Worm (Caenorhabditis elegans) whole organism, late embryonic: Measurements from ENCODE around the gene unc-61.

Source experiments
- C08G9.2 ChIP-seq: sonication (generic microtip); optimal IDR thresholded peaks from 2 replicates; lab custom pipeline; 2016; ENCODE audit warnings: mild to moderate bottlenecking, missing genetic modification characterization, moderate library complexity, missing compliant biosample characterization
- K02D7.2 ChIP-seq: sonication (generic microtip); optimal IDR thresholded peaks from 2 replicates; lab custom pipeline; 2017; ENCODE audit warnings: mild to moderate bottlenecking, missing genetic modification characterization, missing compliant biosample characterization
- K09A11.1 ChIP-seq: sonication (generic microtip); optimal IDR thresholded peaks from 2 replicates; lab custom pipeline; 2017; ENCODE audit warnings: antibody characterized with exemption, mild to moderate bottlenecking, missing genetic modification characterization, missing compliant biosample characterization; ENCODE audit not compliant: insufficient read depth
- T23F11.4 ChIP-seq: fragments of 200-800 bp; sonication (Bioruptor generic); optimal IDR thresholded peaks from 2 replicates; lab custom pipeline; 2018; ENCODE audit warnings: mild to moderate bottlenecking, missing genetic modification characterization, missing compliant biosample characterization
- Y22D7AL.16 ChIP-seq: sonication (generic microtip); optimal IDR thresholded peaks from 2 replicates; lab custom pipeline; 2016; ENCODE audit warnings: missing genetic modification characterization, missing compliant biosample characterization
- ceh-14 ChIP-seq: sonication (generic microtip); optimal IDR thresholded peaks from 2 replicates; lab custom pipeline; 2016; ENCODE audit warnings: missing genotype, missing genetic modification characterization, missing compliant biosample characterization
- ceh-24 ChIP-seq: sonication (generic microtip); optimal IDR thresholded peaks from 2 replicates; lab custom pipeline; 2016; ENCODE audit warnings: mild to moderate bottlenecking, missing genetic modification characterization, missing compliant biosample characterization
- ceh-30 ChIP-seq: fragments of 150-350 bp; optimal IDR thresholded peaks from 2 replicates; lab custom pipeline; 2014; ENCODE audit warnings: missing biosample characterization, missing genetic modification characterization
- ceh-31 ChIP-seq: sonication (generic microtip); optimal IDR thresholded peaks from 2 replicates; lab custom pipeline; 2016; ENCODE audit warnings: missing genetic modification characterization, missing compliant biosample characterization
- ceh-34 ChIP-seq: sonication (generic microtip); optimal IDR thresholded peaks from 2 replicates; lab custom pipeline; 2016; ENCODE audit warnings: mild to moderate bottlenecking, missing genetic modification characterization, missing compliant biosample characterization
- ceh-6 ChIP-seq: fragments of 200-800 bp; sonication (Bioruptor generic); optimal IDR thresholded peaks from 2 replicates; lab custom pipeline; 2018; ENCODE audit warnings: mild to moderate bottlenecking, missing genetic modification characterization, missing compliant biosample characterization
- che-1 ChIP-seq: sonication (generic microtip); optimal IDR thresholded peaks from 2 replicates; lab custom pipeline; 2016; ENCODE audit warnings: mild to moderate bottlenecking, missing genetic modification characterization, missing compliant biosample characterization
- dmd-4 ChIP-seq: sonication (generic microtip); optimal IDR thresholded peaks from 2 replicates; lab custom pipeline; 2016; ENCODE audit warnings: borderline replicate concordance, missing genetic modification characterization, missing compliant biosample characterization
- elt-2 ChIP-seq: sonication (generic microtip); optimal IDR thresholded peaks from 2 replicates; lab custom pipeline; 2016; ENCODE audit warnings: missing genetic modification reagents, missing genetic modification characterization, missing compliant biosample characterization
- eyg-1 ChIP-seq: sonication (generic microtip); optimal IDR thresholded peaks from 2 replicates; lab custom pipeline; 2016; ENCODE audit warnings: missing genotype, missing genetic modification characterization, missing compliant biosample characterization
- fkh-10 ChIP-seq: fragments of 150-350 bp; optimal IDR thresholded peaks from 2 replicates; lab custom pipeline; 2014; ENCODE audit warnings: missing biosample characterization, missing genetic modification reagents, missing genetic modification characterization
- fkh-6 ChIP-seq: sonication (generic microtip); optimal IDR thresholded peaks from 2 replicates; lab custom pipeline; 2016; ENCODE audit warnings: missing genetic modification characterization, missing compliant biosample characterization
- hlh-15 ChIP-seq: sonication (generic microtip); optimal IDR thresholded peaks from 2 replicates; lab custom pipeline; 2016; ENCODE audit warnings: missing genetic modification characterization, missing compliant biosample characterization
- hlh-30 ChIP-seq: sonication (generic microtip); optimal IDR thresholded peaks from 2 replicates; lab custom pipeline; 2017; ENCODE audit warnings: antibody characterized with exemption, missing genetic modification characterization, missing compliant biosample characterization; ENCODE audit not compliant: insufficient read depth
- hlh-6 ChIP-seq: sonication (generic microtip); optimal IDR thresholded peaks from 2 replicates; lab custom pipeline; 2016; ENCODE audit warnings: missing genotype, missing genetic modification characterization, missing compliant biosample characterization
- lin-11 ChIP-seq: fragments of 200-800 bp; sonication (Bioruptor generic); optimal IDR thresholded peaks from 2 replicates; lab custom pipeline; 2018; ENCODE audit warnings: mild to moderate bottlenecking, missing genetic modification characterization, missing compliant biosample characterization
- mec-3 ChIP-seq: sonication (generic microtip); optimal IDR thresholded peaks from 2 replicates; lab custom pipeline; 2016; ENCODE audit warnings: borderline replicate concordance, missing genetic modification characterization, missing compliant biosample characterization
- nfya-1 ChIP-seq: sonication (generic microtip); optimal IDR thresholded peaks from 2 replicates; lab custom pipeline; 2017; ENCODE audit warnings: missing genetic modification characterization, mild to moderate bottlenecking, missing compliant biosample characterization, antibody characterized with exemption, moderate library complexity
- nhr-232 ChIP-seq: sonication (generic microtip); optimal IDR thresholded peaks from 2 replicates; lab custom pipeline; 2016; ENCODE audit warnings: missing genetic modification characterization, missing compliant biosample characterization
- pat-9 ChIP-seq: fragments of 200-800 bp; sonication (Bioruptor generic); optimal IDR thresholded peaks from 2 replicates; lab custom pipeline; 2018; ENCODE audit warnings: mild to moderate bottlenecking, missing genetic modification characterization, moderate library complexity, missing compliant biosample characterization
- pqm-1 ChIP-seq: sonication (generic microtip); optimal IDR thresholded peaks from 2 replicates; lab custom pipeline; 2016; ENCODE audit warnings: missing genetic modification characterization, missing compliant biosample characterization
- pros-1 ChIP-seq: fragments of 150-350 bp; optimal IDR thresholded peaks from 2 replicates; lab custom pipeline; 2014; ENCODE audit warnings: missing biosample characterization, missing genetic modification reagents, missing genetic modification characterization
- ref-2 ChIP-seq: sonication (generic microtip); optimal IDR thresholded peaks from 2 replicates; lab custom pipeline; 2016; ENCODE audit warnings: missing genetic modification characterization, missing compliant biosample characterization
- rnt-1 ChIP-seq: sonication (generic microtip); optimal IDR thresholded peaks from 2 replicates; lab custom pipeline; 2016; ENCODE audit warnings: missing genetic modification characterization, missing compliant biosample characterization
- sox-4 ChIP-seq: sonication (generic microtip); optimal IDR thresholded peaks from 2 replicates; lab custom pipeline; 2017; ENCODE audit warnings: mild to moderate bottlenecking, missing genetic modification characterization, inconsistent platforms, missing compliant biosample characterization
- tbx-2 ChIP-seq: sonication (generic microtip); optimal IDR thresholded peaks from 2 replicates; lab custom pipeline; 2016; ENCODE audit warnings: missing genetic modification characterization, missing compliant biosample characterization
- tbx-7 ChIP-seq: sonication (generic microtip); optimal IDR thresholded peaks from 2 replicates; lab custom pipeline; 2016; ENCODE audit warnings: missing genotype, missing genetic modification characterization, missing compliant biosample characterization
- unc-42 ChIP-seq: sonication (generic microtip); optimal IDR thresholded peaks from 2 replicates; lab custom pipeline; 2016; ENCODE audit warnings: missing genotype, missing genetic modification characterization, missing compliant biosample characterization
- zip-5 ChIP-seq: sonication (generic microtip); optimal IDR thresholded peaks from 2 replicates; lab custom pipeline; 2016; ENCODE audit warnings: missing genetic modification characterization, missing compliant biosample characterization
- ztf-16 ChIP-seq: sonication (generic microtip); optimal IDR thresholded peaks from 2 replicates; lab custom pipeline; 2017; ENCODE audit warnings: missing genetic modification characterization, missing compliant biosample characterization

unc-61 gene

DNA sequence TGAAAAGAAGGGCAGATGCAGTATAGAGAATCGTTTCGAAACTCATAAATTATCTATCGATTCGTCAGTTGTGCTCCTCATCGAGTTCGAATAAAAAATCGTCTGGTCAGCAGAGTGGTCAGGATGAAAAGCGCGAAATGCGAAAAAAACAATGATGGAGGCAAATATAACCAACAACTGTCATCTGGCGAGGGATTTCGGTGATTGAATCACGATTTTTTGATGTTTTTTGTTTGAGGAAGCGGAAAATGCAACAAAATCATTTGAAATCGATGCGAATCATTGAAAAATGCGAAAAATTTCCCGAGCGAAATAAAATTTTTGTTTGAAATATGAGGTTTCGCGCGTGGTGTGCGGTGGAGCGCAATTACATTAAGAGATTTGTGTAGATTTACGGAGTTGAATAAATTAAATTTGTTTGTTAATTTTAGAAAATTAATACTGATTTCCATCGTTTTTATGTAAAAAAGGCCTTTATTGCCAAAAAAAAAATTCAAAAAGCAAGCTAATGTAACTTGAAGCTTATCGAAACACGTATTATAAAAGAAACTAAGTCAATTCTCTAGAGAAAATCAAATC, at the start of gene unc-61:
TSS of gene unc-61 (minus strand) at position 51 of the 579 bp plus-strand sequence.
- TF ChIP-seq unc-42 (tag; lab: Kevin White, UChicago) (peak; percentile 90), ceh-34 (no peak)

DNA sequence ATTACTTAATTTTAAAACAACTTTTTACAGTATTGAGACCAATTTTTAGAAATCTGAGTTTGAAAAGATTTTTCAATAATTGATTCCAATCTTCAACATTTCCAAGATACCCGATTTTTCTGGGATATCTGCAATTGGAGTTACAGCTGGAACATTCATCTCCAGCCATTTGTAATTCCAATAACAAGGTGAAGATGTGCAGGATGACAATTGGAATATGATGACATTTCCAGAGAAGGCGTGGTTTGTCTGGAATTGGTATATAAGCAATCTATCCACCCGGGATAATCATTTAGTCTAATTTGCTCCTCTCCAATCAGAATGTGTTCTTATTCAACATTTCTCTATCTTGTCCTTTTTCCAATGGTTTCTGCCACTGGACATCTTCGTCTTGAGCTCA, 47.1 kb upstream of the unc-61 start, which contains the start of gene Y50E8A.11:
TSS of gene Y50E8A.11 (plus strand) at position 301 of the 400 bp plus-strand sequence.
- no peak for TF ChIP-seq Y22D7AL.16
- TF ChIP-seq T23F11.4 (GFP tag; lab: Kevin White, UChicago) = no peak
- no peak for TF ChIP-seq tbx-2 (tag; lab: Kevin White, UChicago)
- TF ChIP-seq tbx-7 (tag; lab: Kevin White, UChicago) = no peak
- TF ChIP-seq ztf-16 = no peak
- no peak for TF ChIP-seq sox-4 (tag; lab: Kevin White, UChicago)
- TF ChIP-seq nfya-1 = no peak
- no peak for TF ChIP-seq nhr-232 (tag; lab: Kevin White, UChicago)
- TF ChIP-seq dmd-4 = no peak
- no peak for TF ChIP-seq hlh-6 (tag; lab: Kevin White, UChicago)
- no peak for TF ChIP-seq pat-9
- TF ChIP-seq ref-2 (tag; lab: Kevin White, UChicago) = no peak
- TF ChIP-seq pros-1 (tag; lab: Kevin White, UChicago) = no peak
- TF ChIP-seq unc-42 (tag; lab: Kevin White, UChicago) = no peak
- no peak for TF ChIP-seq ceh-6 (GFP tag; lab: Kevin White, UChicago)
- no peak for TF ChIP-seq C08G9.2 (tag; lab: Kevin White, UChicago)
- no peak for TF ChIP-seq K02D7.2 (tag; lab: Kevin White, UChicago)
- no peak for TF ChIP-seq che-1 (tag; lab: Kevin White, UChicago)
- TF ChIP-seq ceh-24 (tag; lab: Kevin White, UChicago) = no peak
- no peak for TF ChIP-seq mec-3 (tag; lab: Kevin White, UChicago)

DNA sequence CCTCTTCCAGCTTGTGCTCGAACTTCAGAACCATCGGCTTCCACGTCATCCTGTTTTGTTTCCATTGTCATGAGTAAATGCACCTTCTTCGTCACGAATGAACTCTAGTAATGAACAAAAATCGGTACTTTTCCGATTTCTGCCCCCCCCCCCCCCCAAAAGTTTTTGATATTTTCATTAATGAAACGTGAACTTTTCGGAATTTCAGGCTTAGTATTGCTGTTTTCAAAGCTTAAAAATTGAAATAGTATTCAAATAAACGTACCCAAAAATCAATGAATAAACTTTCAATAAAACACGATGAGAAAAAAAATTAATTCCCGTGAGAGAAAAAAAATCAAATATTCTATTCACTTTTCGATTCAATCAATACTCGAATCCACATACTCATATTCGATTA, 45.6 kb upstream of the unc-61 start, which contains the start of the genes scrm-7 and Y50E8A.10:
TSS of gene scrm-7 (minus strand) at position 101 of the 400 bp plus-strand sequence.
TSS of gene Y50E8A.10 (plus strand) at position 353 of the 400 bp plus-strand sequence.
- TF ChIP-seq hlh-30 (tag; lab: Kevin White, UChicago) (no peak), K09A11.1 (tag; lab: Kevin White, UChicago) (no peak), ceh-31 (tag; lab: Kevin White, UChicago) (no peak), fkh-10 (GFP tag; lab: Kevin White, UChicago) (no peak), ceh-30 (no peak)

DNA sequence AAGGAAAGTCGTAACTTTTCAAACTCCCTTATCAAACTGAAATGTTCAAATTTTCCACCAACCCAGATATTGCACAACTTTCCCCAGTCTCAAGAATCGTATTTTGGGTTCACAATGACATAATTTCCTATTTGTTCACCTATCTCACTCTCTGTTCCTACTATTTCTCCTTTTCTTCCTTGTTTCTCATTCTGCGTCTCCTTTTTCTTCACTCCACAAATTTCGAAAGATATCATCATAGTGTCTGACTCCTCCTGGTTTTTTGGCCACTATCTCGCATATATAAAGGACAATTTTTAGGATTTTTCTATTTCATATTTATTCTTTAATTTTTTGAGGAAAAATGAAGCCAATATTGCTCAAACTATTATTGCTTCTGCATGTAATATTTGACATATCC, 39.0 kb upstream of the unc-61 start, which contains the start of gene haf-7:
TSS of gene haf-7 (plus strand) at position 211 of the 400 bp plus-strand sequence.
- TF ChIP-seq elt-2 (peak; percentile 14), dmd-4 (no peak)

DNA sequence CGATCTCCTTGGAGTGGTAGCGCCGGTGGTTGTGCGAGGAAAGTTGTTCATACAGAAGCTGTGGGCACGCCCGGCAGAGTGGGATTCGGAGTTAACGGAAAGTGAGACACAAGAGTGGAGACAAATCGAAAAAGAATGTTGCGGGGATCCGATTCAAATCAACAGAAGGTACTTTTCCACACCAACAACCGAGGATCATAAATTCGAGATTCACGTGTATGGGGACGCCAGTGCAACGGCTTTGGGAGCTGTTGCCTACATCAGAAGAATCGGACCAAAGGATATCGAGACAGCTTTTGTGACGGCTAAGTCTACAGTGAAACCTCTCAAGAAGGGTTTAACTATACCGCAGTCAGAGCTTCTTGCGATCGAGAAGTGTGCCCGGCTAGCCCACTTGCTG, 29.5 kb upstream of the unc-61 start:
- no peak for TF ChIP-seq pqm-1
- TF ChIP-seq nhr-232 (tag; lab: Kevin White, UChicago) = no peak
- no peak for TF ChIP-seq zip-5 (tag; lab: Kevin White, UChicago)
- no peak for TF ChIP-seq hlh-15
- TF ChIP-seq lin-11 (tag; lab: Kevin White, UChicago) = no peak
- no peak for TF ChIP-seq fkh-10 (GFP tag; lab: Kevin White, UChicago)
- no peak for TF ChIP-seq C08G9.2 (tag; lab: Kevin White, UChicago)
- TF ChIP-seq eyg-1 (tag; lab: Kevin White, UChicago) = no peak
- TF ChIP-seq ceh-6 (GFP tag; lab: Kevin White, UChicago) = no peak
- no peak for TF ChIP-seq fkh-6
- TF ChIP-seq ceh-14 (tag; lab: Kevin White, UChicago) = no peak
- no peak for TF ChIP-seq rnt-1 (tag; lab: Kevin White, UChicago)
